Fruit fly (Drosophila melanogaster) whole organism, embryonic: ENCODE measurements around the gene CG32599.

Experiments
- Atf-2 ChIP-seq: fragments of 200-800 bp; sonication (Bioruptor generic); optimal IDR thresholded peaks from 2 replicates; lab custom pipeline; 2016; ENCODE audit warnings: missing biosample characterization, missing genetic modification characterization
- CG1024 ChIP-seq: fragments of 200-800 bp; sonication (Bioruptor generic); IDR thresholded peaks from 2 replicates; pipeline ENCODE4 v1.3.6; 2022; ENCODE audit warnings: missing biosample characterization, missing genetic modification characterization
- CG10979 ChIP-seq: fragments of 200-800 bp; sonication (Bioruptor generic); optimal IDR thresholded peaks from 2 replicates; lab custom pipeline; 2018; ENCODE audit warnings: missing biosample characterization, mild to moderate bottlenecking, missing genetic modification characterization, moderate library complexity
- CG11456 ChIP-seq: fragments of 200-800 bp; sonication (Bioruptor generic); IDR thresholded peaks from 3 replicates; pipeline ENCODE4 v1.3.6; 2022; ENCODE audit warnings: missing biosample characterization, missing genetic modification characterization
- CG12299 ChIP-seq: fragments of 200-800 bp; sonication (Bioruptor generic); optimal IDR thresholded peaks from 2 replicates; lab custom pipeline; 2018; ENCODE audit warnings: missing biosample characterization, mild to moderate bottlenecking, missing genetic modification characterization
- CG12769 ChIP-seq: fragments of 200-800 bp; sonication (Bioruptor generic); optimal IDR thresholded peaks from 2 replicates; lab custom pipeline; 2019; ENCODE audit warnings: missing biosample characterization, mild to moderate bottlenecking, missing genetic modification characterization, moderate library complexity
- CG13296 ChIP-seq: fragments of 200-800 bp; sonication (Bioruptor generic); optimal IDR thresholded peaks from 3 replicates; lab custom pipeline; 2018; ENCODE audit warnings: missing biosample characterization, mild to moderate bottlenecking, missing genetic modification characterization
- CG13894 ChIP-seq: fragments of 200-800 bp; sonication (Bioruptor generic); optimal IDR thresholded peaks from 3 replicates; lab custom pipeline; 2018; ENCODE audit warnings: missing biosample characterization, mild to moderate bottlenecking, missing genetic modification characterization, moderate library complexity
- CG16813 ChIP-seq: fragments of 200-800 bp; sonication (Bioruptor generic); IDR thresholded peaks from 3 replicates; pipeline ENCODE4 v1.3.6; 2022; ENCODE audit warnings: missing biosample characterization, missing genetic modification characterization; ENCODE audit not compliant: partially characterized antibody
- CG17829 ChIP-seq: fragments of 200-800 bp; optimal IDR thresholded peaks from 2 replicates; lab custom pipeline; 2019; ENCODE audit warnings: missing biosample characterization, mild to moderate bottlenecking, missing genetic modification characterization, moderate library complexity
- CG17912 ChIP-seq: fragments of 200-800 bp; sonication (Bioruptor generic); optimal IDR thresholded peaks from 2 replicates; lab custom pipeline; 2018; ENCODE audit warnings: missing biosample characterization, mild to moderate bottlenecking, missing genetic modification characterization
- CG4360 ChIP-seq: fragments of 200-800 bp; sonication (Bioruptor generic); IDR thresholded peaks from 2 replicates; pipeline ENCODE4 v1.3.6; 2022; ENCODE audit warnings: missing biosample characterization, missing genetic modification characterization
- CG6689 ChIP-seq: fragments of 200-800 bp; sonication (Bioruptor generic); IDR thresholded peaks from 2 replicates; pipeline ENCODE4 v1.3.6; 2022; ENCODE audit warnings: missing biosample characterization, missing genetic modification characterization
- CG8089 ChIP-seq: fragments of 200-800 bp; sonication (Bioruptor generic); optimal IDR thresholded peaks from 3 replicates; lab custom pipeline; 2016; ENCODE audit warnings: missing biosample characterization, missing genetic modification characterization
- CG9437 ChIP-seq: fragments of 200-800 bp; sonication (Bioruptor generic); optimal IDR thresholded peaks from 2 replicates; lab custom pipeline; 2018; ENCODE audit warnings: missing biosample characterization, mild to moderate bottlenecking, missing genetic modification characterization
- CHES-1-like ChIP-seq: fragments of 200-800 bp; sonication (Bioruptor generic); optimal IDR thresholded peaks from 2 replicates; lab custom pipeline; 2016; ENCODE audit warnings: missing biosample characterization, missing genetic modification characterization
- CTCF ChIP-seq: fragments of 200-800 bp; sonication (Bioruptor generic); optimal IDR thresholded peaks from 2 replicates; lab custom pipeline; 2017; ENCODE audit warnings: missing biosample characterization, mild to moderate bottlenecking, missing genetic modification characterization, moderate library complexity
- CrebB ChIP-seq: fragments of 200-800 bp; sonication (Bioruptor generic); optimal IDR thresholded peaks from 3 replicates; lab custom pipeline; 2018; ENCODE audit warnings: missing biosample characterization, mild to moderate bottlenecking, missing genetic modification characterization
- D19A ChIP-seq: fragments of 200-800 bp; optimal IDR thresholded peaks from 3 replicates; lab custom pipeline; 2019; ENCODE audit warnings: missing biosample characterization, mild to moderate bottlenecking, missing genetic modification characterization, moderate library complexity
- Dref ChIP-seq: fragments of 200-800 bp; sonication (Bioruptor generic); IDR thresholded peaks from 2 replicates; pipeline ENCODE4 v1.3.6; 2022; ENCODE audit warnings: missing biosample characterization, missing genetic modification characterization
- Hr78 ChIP-seq, 2 experiments: fragments of 200-800 bp in 1 of 2; fragments of >200 bp in 1 of 2; sonication (Bioruptor generic) in 1 of 2; optimal IDR thresholded peaks; 2 replicates each; lab custom pipeline; 2017 to 2019; ENCODE audit warnings: missing biosample characterization in 2 of 2, missing genetic modification characterization in 2 of 2, mild to moderate bottlenecking in 1 of 2, moderate library complexity in 1 of 2
- Jarid2 ChIP-seq: fragments of 200-800 bp; sonication (Bioruptor generic); optimal IDR thresholded peaks from 3 replicates; lab custom pipeline; 2017; ENCODE audit warnings: mild to moderate bottlenecking, missing biosample characterization, missing genetic modification reagents, missing genetic modification characterization
- NK7.1 ChIP-seq: fragments of 200-800 bp; sonication (Bioruptor generic); optimal IDR thresholded peaks from 3 replicates; lab custom pipeline; 2016; ENCODE audit warnings: missing biosample characterization, missing genetic modification characterization
- Six4 ChIP-seq: fragments of 200-800 bp; sonication (Bioruptor generic); optimal IDR thresholded peaks from 2 replicates; lab custom pipeline; 2016; ENCODE audit warnings: missing biosample characterization, missing genetic modification characterization
- Ssrp ChIP-seq: fragments of 200-800 bp; sonication (Bioruptor generic); optimal IDR thresholded peaks from 2 replicates; lab custom pipeline; 2018; ENCODE audit warnings: missing biosample characterization, mild to moderate bottlenecking, missing genetic modification characterization, moderate library complexity
- ash1 ChIP-seq: fragments of 200-800 bp; sonication (Bioruptor generic); optimal IDR thresholded peaks from 2 replicates; lab custom pipeline; 2018; ENCODE audit warnings: missing biosample characterization, mild to moderate bottlenecking, missing genetic modification characterization
- cg ChIP-seq: fragments of 200-800 bp; sonication (Bioruptor generic); optimal IDR thresholded peaks from 3 replicates; lab custom pipeline; 2019; ENCODE audit warnings: missing biosample characterization, mild to moderate bottlenecking, missing genetic modification characterization, moderate library complexity
- crc ChIP-seq: fragments of 200-800 bp; sonication (Bioruptor generic); optimal IDR thresholded peaks from 2 replicates; lab custom pipeline; 2016; ENCODE audit warnings: missing biosample characterization, missing genetic modification characterization
- dpn ChIP-seq, 2 experiments: fragments of 200-800 bp; sonication (Bioruptor generic); optimal IDR thresholded peaks; 3 replicates each; lab custom pipeline; 2016; ENCODE audit warnings: missing biosample characterization in 2 of 2, missing genetic modification characterization in 2 of 2
- ewg ChIP-seq: fragments of 200-800 bp; sonication (Bioruptor generic); optimal IDR thresholded peaks from 3 replicates; lab custom pipeline; 2017; ENCODE audit warnings: mild to moderate bottlenecking, missing biosample characterization, missing genetic modification reagents, missing genetic modification characterization
- gce ChIP-seq: fragments of 200-800 bp; sonication (Bioruptor generic); IDR thresholded peaks from 3 replicates; pipeline ENCODE4 v1.3.6; 2022; ENCODE audit warnings: missing biosample characterization, missing genetic modification characterization
- grau ChIP-seq: fragments of 200-800 bp; optimal IDR thresholded peaks from 3 replicates; lab custom pipeline; 2019; ENCODE audit warnings: missing biosample characterization, mild to moderate bottlenecking, missing genetic modification characterization, moderate library complexity
- gsb ChIP-seq: fragments of 200-800 bp; sonication (Bioruptor generic); IDR thresholded peaks from 2 replicates; pipeline ENCODE4 v1.3.6; 2022; ENCODE audit warnings: missing biosample characterization, missing genetic modification characterization
- insv ChIP-seq, 2 experiments: fragments of 200-800 bp; sonication (Bioruptor generic); optimal IDR thresholded peaks; 3 replicates each; lab custom pipeline; 2016 to 2018; ENCODE audit warnings: missing biosample characterization in 2 of 2, missing genetic modification characterization in 2 of 2
- kay ChIP-seq: fragments of 200-800 bp; sonication (Bioruptor generic); optimal IDR thresholded peaks from 2 replicates; lab custom pipeline; 2016; ENCODE audit warnings: missing biosample characterization, missing genetic modification characterization
- klu ChIP-seq: fragments of 200-800 bp; sonication (Bioruptor generic); IDR thresholded peaks from 2 replicates; pipeline ENCODE4 v1.3.6; 2022; ENCODE audit warnings: missing biosample characterization, missing genetic modification characterization
- knrl ChIP-seq: fragments of 200-800 bp; sonication (Bioruptor generic); IDR thresholded peaks from 3 replicates; pipeline ENCODE4 v1.3.6; 2022; ENCODE audit warnings: missing biosample characterization, missing genetic modification characterization; ENCODE audit not compliant: partially characterized antibody
- lbe ChIP-seq: fragments of 200-800 bp; sonication (Bioruptor generic); optimal IDR thresholded peaks from 2 replicates; lab custom pipeline; 2016; ENCODE audit warnings: missing biosample characterization, mild to moderate bottlenecking, missing genetic modification characterization
- lmd ChIP-seq: fragments of 200-800 bp; sonication (Bioruptor generic); IDR thresholded peaks from 2 replicates; pipeline ENCODE4 v1.3.6; 2022; ENCODE audit warnings: missing biosample characterization, missing genetic modification characterization
- onecut ChIP-seq: fragments of 200-800 bp; sonication (Bioruptor generic); IDR thresholded peaks from 2 replicates; pipeline ENCODE4 v1.3.6; 2022; ENCODE audit warnings: missing biosample characterization, missing genetic modification characterization
- phol ChIP-seq: fragments of 200-800 bp; sonication (Bioruptor generic); optimal IDR thresholded peaks from 3 replicates; lab custom pipeline; 2018; ENCODE audit warnings: missing biosample characterization, mild to moderate bottlenecking, missing genetic modification characterization, moderate library complexity
- pzg ChIP-seq: fragments of 200-800 bp; sonication (Bioruptor generic); optimal IDR thresholded peaks from 3 replicates; lab custom pipeline; 2018; ENCODE audit warnings: missing biosample characterization, mild to moderate bottlenecking, missing genetic modification characterization, moderate library complexity
- row ChIP-seq: fragments of 200-800 bp; sonication (Bioruptor generic); IDR thresholded peaks from 3 replicates; pipeline ENCODE4 v1.3.6; 2022; ENCODE audit warnings: missing biosample characterization, missing genetic modification characterization
- salm ChIP-seq: fragments of 200-800 bp; sonication (Bioruptor generic); optimal IDR thresholded peaks from 2 replicates; lab custom pipeline; 2018; ENCODE audit warnings: missing biosample characterization, mild to moderate bottlenecking, missing genetic modification characterization
- scrt ChIP-seq: fragments of 200-800 bp; sonication (Bioruptor generic); optimal IDR thresholded peaks from 2 replicates; lab custom pipeline; 2018; ENCODE audit warnings: missing biosample characterization, mild to moderate bottlenecking, missing genetic modification characterization, moderate library complexity
- stwl ChIP-seq: fragments of 200-800 bp; sonication (Bioruptor generic); optimal IDR thresholded peaks from 3 replicates; lab custom pipeline; 2018; ENCODE audit warnings: missing biosample characterization, mild to moderate bottlenecking, missing genetic modification characterization, moderate library complexity
- tio ChIP-seq: fragments of 200-800 bp; sonication (Bioruptor generic); optimal IDR thresholded peaks from 2 replicates; lab custom pipeline; 2017; ENCODE audit warnings: missing biosample characterization, missing genetic modification characterization, inconsistent platforms
- unc-4 ChIP-seq: fragments of 200-800 bp; sonication (Bioruptor generic); IDR thresholded peaks from 2 replicates; pipeline ENCODE4 v1.3.6; 2022; ENCODE audit warnings: missing biosample characterization, missing genetic modification characterization; ENCODE audit not compliant: partially characterized antibody
- zf30C ChIP-seq: fragments of 200-800 bp; sonication (Bioruptor generic); optimal IDR thresholded peaks from 3 replicates; lab custom pipeline; 2018; ENCODE audit warnings: missing biosample characterization, mild to moderate bottlenecking, missing genetic modification characterization

CG32599 gene

dm6 chrX:14208426-14209208 lies 34.9 kb upstream of the CG32599 start (continued):
- TF ChIP-seq cg (GFP tag; lab: Kevin White, UChicago) (peak; percentile 63), insv (GFP tag; optimal IDR thresholded peaks at IDR 0.05; lab: Kevin White, UChicago) (no peak), dpn (GFP tag; optimal IDR thresholded peaks at IDR 0.05; lab: Kevin White, UChicago) (peak; percentile 30 to 54), CG10979 (tag; lab: Kevin White, UChicago) (peak; percentile 86), tio (GFP tag; lab: Kevin White, UChicago) (peak; percentile 1), CG16813 (GFP tag; lab: Robert Waterston, UW) (no peak), CTCF (GFP tag; lab: Kevin White, UChicago) (peak; percentile 11), CG12769 (tag; lab: Kevin White, UChicago) (peak; percentile 0), ewg (GFP tag; lab: Kevin White, UChicago) (peak; percentile 14), Hr78 (GFP tag; optimal IDR thresholded peaks at IDR 0.05; lab: Kevin White, UChicago) (peak in 1 of 2 experiments; percentile 0), kay (GFP tag; lab: Kevin White, UChicago) (no peak), Ssrp (tag; lab: Kevin White, UChicago) (peak; percentile 57), CrebB (no peak), CG11456 (GFP tag; lab: Robert Waterston, UW) (no peak), CG4360 (GFP tag; lab: Robert Waterston, UW) (peak; percentile 83), CG12299 (tag; lab: Kevin White, UChicago) (no peak), gsb (GFP tag; lab: Robert Waterston, UW) (no peak), CG6689 (GFP tag; lab: Robert Waterston, UW) (peak; percentile 55), klu (GFP tag; lab: Robert Waterston, UW) (no peak), CG8089 (peak; percentile 39), D19A (tag; lab: Kevin White, UChicago) (peak; percentile 72), grau (peak; percentile 86), CG1024 (GFP tag; lab: Robert Waterston, UW) (peak; percentile 55; the same call in 1 of the 2 replicates), Dref (no peak), crc (GFP tag; lab: Kevin White, UChicago) (peak; percentile 1), knrl (no peak), lmd (GFP tag; lab: Robert Waterston, UW) (peak; percentile 24), lbe (no peak), phol (peak; percentile 83), unc-4 (GFP tag; lab: Robert Waterston, UW) (no peak), onecut (GFP tag; lab: Robert Waterston, UW) (peak; percentile 74), ash1 (GFP tag; lab: Kevin White, UChicago) (no peak), CG9437 (GFP tag; lab: Kevin White, UChicago) (peak; percentile 55), salm (tag; lab: Kevin White, UChicago) (peak; percentile 48), CG13296 (GFP tag; lab: Kevin White, UChicago) (peak; percentile 24), NK7.1 (no peak), CG17829 (tag; lab: Kevin White, UChicago) (peak; percentile 60), CG17912 (no peak), CG13894 (tag; lab: Kevin White, UChicago) (no peak), Jarid2 (no peak), CHES-1-like (GFP tag; lab: Kevin White, UChicago) (no peak), row (peak; percentile 17; the same call in 1 of the 3 replicates), scrt (peak; percentile 67), pzg (GFP tag; lab: Kevin White, UChicago) (no peak), stwl (tag; lab: Kevin White, UChicago) (peak; percentile 20), Atf-2 (GFP tag; lab: Kevin White, UChicago) (peak; percentile 22), Six4 (GFP tag; lab: Kevin White, UChicago) (peak; percentile 58), gce (peak; percentile 73; the same call in 1 of the 3 replicates), zf30C (GFP tag; lab: Kevin White, UChicago) (no peak)
